Fruit fly (Drosophila melanogaster) whole organism, embryonic: ENCODE results near the gene gry.

ENCODE experiments used
- Ada2b ChIP-seq: fragments of 200-800 bp; sonication (Bioruptor generic); IDR thresholded peaks from 2 replicates; pipeline ENCODE4 v1.3.6; 2022; ENCODE audit warnings: missing biosample characterization, missing genetic modification characterization
- Awh ChIP-seq: fragments of 200-800 bp; sonication (Bioruptor generic); IDR thresholded peaks from 2 replicates; pipeline ENCODE4, ENCODE4 v1.3.6; 2022; ENCODE audit warnings: missing biosample characterization, missing genetic modification characterization
- Bdp1 ChIP-seq: fragments of 200-800 bp; sonication (Bioruptor generic); optimal IDR thresholded peaks from 3 replicates; lab custom pipeline; 2016; ENCODE audit warnings: missing biosample characterization, missing genetic modification characterization
- CG10209 ChIP-seq: fragments of 200-800 bp; sonication (Bioruptor generic); optimal IDR thresholded peaks from 3 replicates; lab custom pipeline; 2017; ENCODE audit warnings: missing biosample characterization, mild to moderate bottlenecking, missing genetic modification characterization, missing genetic modification reagents
- CG10267 ChIP-seq: fragments of 200-800 bp; sonication (Bioruptor generic); optimal IDR thresholded peaks from 2 replicates; lab custom pipeline; 2018; ENCODE audit warnings: missing biosample characterization, mild to moderate bottlenecking, missing genetic modification characterization, moderate library complexity
- CG10462 ChIP-seq: fragments of 200-800 bp; sonication (Bioruptor generic); optimal IDR thresholded peaks from 2 replicates; lab custom pipeline; 2016; ENCODE audit warnings: missing biosample characterization, missing genetic modification characterization
- CG10543 ChIP-seq: fragments of 200-800 bp; sonication (Bioruptor generic); optimal IDR thresholded peaks from 3 replicates; lab custom pipeline; 2017; ENCODE audit warnings: missing biosample characterization, mild to moderate bottlenecking, missing genetic modification characterization, moderate library complexity
- CG10979 ChIP-seq: fragments of 200-800 bp; sonication (Bioruptor generic); optimal IDR thresholded peaks from 2 replicates; lab custom pipeline; 2018; ENCODE audit warnings: missing biosample characterization, mild to moderate bottlenecking, missing genetic modification characterization, moderate library complexity
- CG11504 ChIP-seq: fragments of 200-800 bp; sonication (Bioruptor generic); optimal IDR thresholded peaks from 3 replicates; lab custom pipeline; 2019; ENCODE audit warnings: missing biosample characterization, mild to moderate bottlenecking, missing genetic modification characterization, moderate library complexity
- CG12219 ChIP-seq: fragments of 200-800 bp; sonication (Bioruptor generic); optimal IDR thresholded peaks from 3 replicates; lab custom pipeline; 2018; ENCODE audit warnings: missing biosample characterization, mild to moderate bottlenecking, missing genetic modification characterization
- CG12769 ChIP-seq: fragments of 200-800 bp; sonication (Bioruptor generic); optimal IDR thresholded peaks from 2 replicates; lab custom pipeline; 2019; ENCODE audit warnings: missing biosample characterization, mild to moderate bottlenecking, missing genetic modification characterization, moderate library complexity
- CG13123 ChIP-seq: fragments of 200-800 bp; sonication (Bioruptor generic); optimal IDR thresholded peaks from 2 replicates; lab custom pipeline; 2016; ENCODE audit warnings: missing biosample characterization, missing genetic modification characterization
- CG13624 ChIP-seq: fragments of 200-800 bp; sonication (Bioruptor generic); optimal IDR thresholded peaks from 2 replicates; lab custom pipeline; 2016; ENCODE audit warnings: missing biosample characterization, missing genetic modification characterization
- CG15479 ChIP-seq: fragments of 200-800 bp; sonication (Bioruptor generic); optimal IDR thresholded peaks from 3 replicates; lab custom pipeline; 2019; ENCODE audit warnings: missing biosample characterization, mild to moderate bottlenecking, missing genetic modification characterization, moderate library complexity
- CG17385 ChIP-seq: fragments of 200-800 bp; sonication (Bioruptor generic); optimal IDR thresholded peaks from 3 replicates; lab custom pipeline; 2018; ENCODE audit warnings: missing biosample characterization, mild to moderate bottlenecking, missing genetic modification characterization
- CG17568 ChIP-seq: fragments of 200-800 bp; sonication (Bioruptor generic); optimal IDR thresholded peaks from 2 replicates; lab custom pipeline; 2018; ENCODE audit warnings: missing biosample characterization, mild to moderate bottlenecking, missing genetic modification characterization, moderate library complexity
- CG2120 ChIP-seq: fragments of 200-800 bp; sonication (Bioruptor generic); optimal IDR thresholded peaks from 3 replicates; lab custom pipeline; 2016; ENCODE audit warnings: missing biosample characterization, missing genetic modification characterization
- CG2199 ChIP-seq: fragments of 200-800 bp; sonication (Bioruptor generic); IDR thresholded peaks from 3 replicates; pipeline ENCODE4 v1.3.6; 2022; ENCODE audit warnings: missing biosample characterization, missing genetic modification characterization
- CG31365 ChIP-seq: fragments of 200-800 bp; sonication (Bioruptor generic); optimal IDR thresholded peaks from 2 replicates; lab custom pipeline; 2018; ENCODE audit warnings: missing biosample characterization, mild to moderate bottlenecking, missing genetic modification characterization
- CG33557 ChIP-seq: fragments of 200-800 bp; sonication (Bioruptor generic); optimal IDR thresholded peaks from 2 replicates; lab custom pipeline; 2019; ENCODE audit warnings: missing biosample characterization, mild to moderate bottlenecking, missing genetic modification characterization, moderate library complexity
- CG4282 ChIP-seq: fragments of 200-800 bp; sonication (Bioruptor generic); optimal IDR thresholded peaks from 2 replicates; lab custom pipeline; 2016; ENCODE audit warnings: missing biosample characterization, missing genetic modification characterization
- CG4328 ChIP-seq: fragments of 200-800 bp; sonication (Bioruptor generic); optimal IDR thresholded peaks from 3 replicates; lab custom pipeline; 2017; ENCODE audit warnings: missing biosample characterization, missing genetic modification reagents, missing genetic modification characterization
- CG4360 ChIP-seq: fragments of 200-800 bp; sonication (Bioruptor generic); IDR thresholded peaks from 2 replicates; pipeline ENCODE4 v1.3.6; 2022; ENCODE audit warnings: missing biosample characterization, missing genetic modification characterization
- CG7928 ChIP-seq: fragments of 200-800 bp; sonication (Bioruptor generic); optimal IDR thresholded peaks from 2 replicates; lab custom pipeline; 2017; ENCODE audit warnings: missing biosample characterization, mild to moderate bottlenecking, missing genetic modification characterization
- D19A ChIP-seq: fragments of 200-800 bp; optimal IDR thresholded peaks from 3 replicates; lab custom pipeline; 2019; ENCODE audit warnings: missing biosample characterization, mild to moderate bottlenecking, missing genetic modification characterization, moderate library complexity
- Dbx ChIP-seq: fragments of 200-800 bp; sonication (Bioruptor generic); IDR thresholded peaks from 3 replicates; pipeline ENCODE4 v1.3.6; 2022; ENCODE audit warnings: missing biosample characterization, missing genetic modification characterization
- Dip2 ChIP-seq: fragments of 200-800 bp; sonication (Bioruptor generic); IDR thresholded peaks from 2 replicates; pipeline ENCODE4 v1.3.6; 2022; ENCODE audit warnings: missing biosample characterization, missing genetic modification characterization
- Dll ChIP-seq: fragments of 200-800 bp; sonication (Bioruptor generic); IDR thresholded peaks from 4 replicates; pipeline ENCODE4 v1.3.6; 2022; ENCODE audit warnings: missing biosample characterization, missing genetic modification characterization; ENCODE audit not compliant: partially characterized antibody
- Doc2 ChIP-seq: fragments of 200-800 bp; sonication (Bioruptor generic); IDR thresholded peaks from 2 replicates; pipeline ENCODE4 v1.3.6; 2022; ENCODE audit warnings: missing biosample characterization, missing genetic modification characterization
- Elba2 ChIP-seq: fragments of 200-800 bp; sonication (Bioruptor generic); optimal IDR thresholded peaks from 3 replicates; lab custom pipeline; 2016; ENCODE audit warnings: missing biosample characterization, missing genetic modification characterization
- Fer3 ChIP-seq: fragments of 200-800 bp; sonication (Bioruptor generic); optimal IDR thresholded peaks from 2 replicates; lab custom pipeline; 2018; ENCODE audit warnings: missing biosample characterization, mild to moderate bottlenecking, missing genetic modification characterization, moderate library complexity
- Hr3 ChIP-seq: fragments of 200-800 bp; sonication (Bioruptor generic); optimal IDR thresholded peaks from 3 replicates; lab custom pipeline; 2016; ENCODE audit warnings: missing biosample characterization, missing genetic modification characterization
- Lhr ChIP-seq: fragments of 200-800 bp; sonication (Bioruptor generic); optimal IDR thresholded peaks from 3 replicates; lab custom pipeline; 2017; ENCODE audit warnings: mild to moderate bottlenecking, missing biosample characterization, missing genetic modification reagents, missing genetic modification characterization
- Mad ChIP-seq: fragments of 200-800 bp; sonication (Bioruptor generic); optimal IDR thresholded peaks from 2 replicates; lab custom pipeline; 2016; ENCODE audit warnings: missing biosample characterization, missing genetic modification characterization
- Side ChIP-seq: fragments of 200-800 bp; sonication (Bioruptor generic); optimal IDR thresholded peaks from 2 replicates; lab custom pipeline; 2016; ENCODE audit warnings: missing biosample characterization, missing genetic modification characterization
- Sin3A ChIP-seq: fragments of >200 bp; optimal IDR thresholded peaks from 2 replicates; lab custom pipeline; 2018
- Six4 ChIP-seq: fragments of 200-800 bp; sonication (Bioruptor generic); optimal IDR thresholded peaks from 2 replicates; lab custom pipeline; 2016; ENCODE audit warnings: missing biosample characterization, missing genetic modification characterization
- Sry-β ChIP-seq: fragments of 200-800 bp; sonication (Bioruptor generic); optimal IDR thresholded peaks from 2 replicates; lab custom pipeline; 2018; ENCODE audit warnings: missing biosample characterization, mild to moderate bottlenecking, missing genetic modification characterization, moderate library complexity
- Xbp1 ChIP-seq: fragments of 200-800 bp; sonication (Bioruptor generic); optimal IDR thresholded peaks from 3 replicates; lab custom pipeline; 2016; ENCODE audit warnings: missing biosample characterization, mild to moderate bottlenecking, missing genetic modification characterization
- aop ChIP-seq: fragments of 200-800 bp; sonication (Bioruptor generic); IDR thresholded peaks from 2 replicates; pipeline ENCODE4 v1.3.6; 2022; ENCODE audit warnings: missing biosample characterization, missing genetic modification characterization
- cad ChIP-seq: fragments of >200 bp; optimal IDR thresholded peaks from 2 replicates; lab custom pipeline; 2017; ENCODE audit warnings: missing biosample characterization, missing genetic modification characterization
- corto ChIP-seq: fragments of 200-800 bp; sonication (Bioruptor generic); optimal IDR thresholded peaks from 2 replicates; lab custom pipeline; 2016; ENCODE audit warnings: missing biosample characterization, mild to moderate bottlenecking, missing genetic modification characterization, moderate library complexity
- ems ChIP-seq: fragments of 200-800 bp; sonication (Bioruptor generic); optimal IDR thresholded peaks from 3 replicates; lab custom pipeline; 2016; ENCODE audit warnings: missing biosample characterization, missing genetic modification characterization
- jigr1 ChIP-seq: fragments of 200-800 bp; sonication (Bioruptor generic); IDR thresholded peaks from 3 replicates; pipeline ENCODE4 v1.3.6; 2022; ENCODE audit warnings: missing biosample characterization, missing genetic modification characterization
- nerfin-1 ChIP-seq: fragments of 200-800 bp; sonication (Bioruptor generic); optimal IDR thresholded peaks from 3 replicates; lab custom pipeline; 2019; ENCODE audit warnings: missing biosample characterization, mild to moderate bottlenecking, missing genetic modification characterization, moderate library complexity
- nom ChIP-seq: fragments of 200-800 bp; sonication (Bioruptor generic); optimal IDR thresholded peaks from 2 replicates; lab custom pipeline; 2017; ENCODE audit warnings: missing biosample characterization, missing genetic modification characterization, mild to moderate bottlenecking, moderate library complexity, missing genetic modification reagents
- org-1 ChIP-seq: fragments of 200-800 bp; sonication (Bioruptor generic); optimal IDR thresholded peaks from 2 replicates; lab custom pipeline; 2017; ENCODE audit warnings: missing biosample characterization, missing genetic modification characterization
- peb ChIP-seq: fragments of 200-800 bp; sonication (Bioruptor generic); IDR thresholded peaks from 2 replicates; pipeline ENCODE4 v1.3.6; 2022; ENCODE audit warnings: missing biosample characterization, missing genetic modification characterization
- pnt ChIP-seq: fragments of 200-800 bp; sonication (Bioruptor generic); optimal IDR thresholded peaks from 3 replicates; lab custom pipeline; 2016; ENCODE audit warnings: missing biosample characterization, missing genetic modification characterization
- schlank ChIP-seq: fragments of 200-800 bp; sonication (Bioruptor generic); optimal IDR thresholded peaks from 2 replicates; lab custom pipeline; 2018; ENCODE audit warnings: missing biosample characterization, mild to moderate bottlenecking, missing genetic modification characterization
- tgo ChIP-seq: fragments of 200-800 bp; sonication (Bioruptor generic); IDR thresholded peaks from 3 replicates; pipeline ENCODE4 v1.3.6; 2022; ENCODE audit warnings: missing biosample characterization, missing genetic modification characterization

The gry gene

dm6 chr3L:3194059-3194458 is 4.8 kb upstream of the gry start (continued):
- peak; percentile 59 for TF ChIP-seq CG10543 (GFP tag; lab: Kevin White, UChicago)
- peak; percentile 96 for TF ChIP-seq Fer3
- TF ChIP-seq CG4360 (GFP tag; lab: Robert Waterston, UW) = peak; percentile 71
- TF ChIP-seq aop = peak; percentile 59; the same call in 1 of the 2 replicates
- TF ChIP-seq Bdp1 (GFP tag; lab: Kevin White, UChicago) = peak; percentile 75
- TF ChIP-seq Xbp1 (GFP tag; lab: Kevin White, UChicago) = peak; percentile 93
- peak; percentile 95 for TF ChIP-seq CG11504 (tag; lab: Kevin White, UChicago)
- peak; percentile 93 for TF ChIP-seq D19A (tag; lab: Kevin White, UChicago)
- TF ChIP-seq CG4328 (GFP tag; lab: Kevin White, UChicago) = peak; percentile 47
- peak; percentile 58 for TF ChIP-seq Sry-β (GFP tag; lab: Kevin White, UChicago)
- TF ChIP-seq Sin3A = no peak
- TF ChIP-seq Elba2 (GFP tag; lab: Kevin White, UChicago) = peak; percentile 55
- TF ChIP-seq Dip2 (GFP tag; lab: Robert Waterston, UW) = peak; percentile 43; the same call in 1 of the 2 replicates
- TF ChIP-seq CG31365 = peak; percentile 72
- peak; percentile 93 for TF ChIP-seq CG10979 (tag; lab: Kevin White, UChicago)
- peak; percentile 90 for TF ChIP-seq peb
- TF ChIP-seq CG12219 (GFP tag; lab: Kevin White, UChicago) = peak; percentile 92
- peak; percentile 92 for TF ChIP-seq CG10209 (GFP tag; lab: Kevin White, UChicago)
- peak; percentile 50 for TF ChIP-seq CG7928
- peak; percentile 63 for TF ChIP-seq ems (GFP tag; lab: Kevin White, UChicago)
- TF ChIP-seq pnt (GFP tag; lab: Kevin White, UChicago) = peak; percentile 42
- TF ChIP-seq Lhr = peak; percentile 78
- TF ChIP-seq nerfin-1 (tag; lab: Kevin White, UChicago) = peak; percentile 82
- TF ChIP-seq CG4282 (GFP tag; lab: Kevin White, UChicago) = no peak
- TF ChIP-seq CG17568 (GFP tag; lab: Kevin White, UChicago) = no peak
- TF ChIP-seq Doc2 (GFP tag; lab: Robert Waterston, UW) = peak; percentile 73
- TF ChIP-seq Dll (GFP tag; lab: Robert Waterston, UW) = no peak
- peak; percentile 92 for TF ChIP-seq CG17385 (GFP tag; lab: Kevin White, UChicago)
- TF ChIP-seq CG13123 (GFP tag; lab: Kevin White, UChicago) = peak; percentile 81
- peak; percentile 62 for TF ChIP-seq nom
- TF ChIP-seq CG10462 = peak; percentile 80
- peak; percentile 96 for TF ChIP-seq Awh (GFP tag; lab: Robert Waterston, UW)
- TF ChIP-seq org-1 (GFP tag; lab: Kevin White, UChicago) = peak; percentile 87
- TF ChIP-seq Six4 (GFP tag; lab: Kevin White, UChicago) = peak; percentile 91
- peak; percentile 89 for TF ChIP-seq Hr3
- peak; percentile 68 for TF ChIP-seq schlank (tag; lab: Kevin White, UChicago)
- peak; percentile 93 for TF ChIP-seq tgo
- peak; percentile 79 for TF ChIP-seq CG33557 (GFP tag; lab: Kevin White, UChicago)
- no peak for TF ChIP-seq cad (GFP tag; lab: Kevin White, UChicago)
- peak; percentile 84 for TF ChIP-seq CG2120 (GFP tag; lab: Kevin White, UChicago)
- TF ChIP-seq Side (GFP tag; lab: Kevin White, UChicago) = peak; percentile 41
- TF ChIP-seq Mad (GFP tag; lab: Kevin White, UChicago) = peak; percentile 81
- TF ChIP-seq CG10267 (tag; lab: Kevin White, UChicago) = peak; percentile 89
- TF ChIP-seq corto (GFP tag; lab: Kevin White, UChicago) = peak; percentile 93
- TF ChIP-seq Ada2b (GFP tag; lab: Robert Waterston, UW) = peak; percentile 95
- peak; percentile 90 for TF ChIP-seq CG12769
- TF ChIP-seq CG15479 (GFP tag; lab: Kevin White, UChicago) = peak; percentile 43
- TF ChIP-seq CG2199 (GFP tag; lab: Robert Waterston, UW) = peak; percentile 94
- TF ChIP-seq jigr1 (GFP tag; lab: Robert Waterston, UW) = peak; percentile 90
- TF ChIP-seq Dbx = peak; percentile 92
- TF ChIP-seq CG13624 (GFP tag; lab: Kevin White, UChicago) = peak; percentile 23
